Worm (Caenorhabditis elegans): ENCODE measurements around the gene F02E11.7.

ce11 chrII:3251782-3252181, 15.7 kb upstream of the F02E11.7 start:
- TF ChIP-seq nhr-12 (tag; optimal IDR thresholded peaks at IDR 0.05) (no peak), ces-1 (GFP tag; optimal IDR thresholded peaks at IDR 0.05) (no peak), lin-13 (tag; optimal IDR thresholded peaks at IDR 0.05) (no peak), snpc-4 (tag; optimal IDR thresholded peaks at IDR 0.05) (no peak), unc-120 (tag; optimal IDR thresholded peaks at IDR 0.05; ENCODE audit: poor library complexity, severe bottlenecking) (no peak), ztf-11 (tag; optimal IDR thresholded peaks at IDR 0.05) (no peak), hlh-1 (tag; optimal IDR thresholded peaks at IDR 0.05) (no peak), zip-8 (tag; optimal IDR thresholded peaks at IDR 0.05) (no peak), flh-1 (GFP tag; optimal IDR thresholded peaks at IDR 0.05) (no peak), unc-62 (GFP tag; optimal IDR thresholded peaks at IDR 0.05) (no peak), lsy-2 (tag; optimal IDR thresholded peaks at IDR 0.05) (no peak), ceh-83 (GFP tag; optimal IDR thresholded peaks at IDR 0.05) (no peak), ceh-39 (tag; optimal IDR thresholded peaks at IDR 0.05) (no peak)

Measured in whole organism, mixed stage, embryonic.